Fruit fly (Drosophila melanogaster): ENCODE data around the gene AhcyL2.

- no peak for TF ChIP-seq Ets96B (tag; optimal IDR thresholded peaks at IDR 0.05)
- no peak for TF ChIP-seq salr (GFP tag; optimal IDR thresholded peaks at IDR 0.05)
- TF ChIP-seq Sox102F (GFP tag; optimal IDR thresholded peaks at IDR 0.05), result peak; percentile 67
- peak; percentile 17 for TF ChIP-seq CG8632 (GFP tag; optimal IDR thresholded peaks at IDR 0.05)
- TF ChIP-seq spab (GFP tag; optimal IDR thresholded peaks at IDR 0.05), result no peak
- peak; percentile 50 for TF ChIP-seq acj6 (GFP tag; optimal IDR thresholded peaks at IDR 0.05)
- TF ChIP-seq CG6808 (GFP tag; optimal IDR thresholded peaks at IDR 0.05), result no peak
- no peak for TF ChIP-seq Eip93F (GFP tag; optimal IDR thresholded peaks at IDR 0.05)
- peak; percentile 8 for TF ChIP-seq pdm3 (GFP tag; optimal IDR thresholded peaks at IDR 0.05)
- peak; percentile 41 for TF ChIP-seq CG6792 (GFP tag; optimal IDR thresholded peaks at IDR 0.05)
These were observed 3.6 kb upstream of the AhcyL2 start for dm6 chr3R:16985547-16985946.
